Worm (Caenorhabditis elegans) whole organism, L1 larva: ENCODE results near the gene Y51B9A.8.

ENCODE experiments used
- C34B4.2 ChIP-seq: sonication (generic microtip); optimal IDR thresholded peaks from 2 replicates; lab custom pipeline; 2017; ENCODE audit warnings: mild to moderate bottlenecking, missing genetic modification characterization, missing compliant biosample characterization
- F16B12.6 ChIP-seq: fragments of 150-350 bp; optimal IDR thresholded peaks from 2 replicates; lab custom pipeline; 2014; ENCODE audit warnings: missing biosample characterization, missing genetic modification characterization
- aha-1 ChIP-seq: fragments of 150-350 bp; optimal IDR thresholded peaks from 2 replicates; lab custom pipeline; 2014; ENCODE audit warnings: missing biosample characterization, missing genetic modification characterization
- alr-1 ChIP-seq: fragments of 200-800 bp; sonication (Bioruptor generic); optimal IDR thresholded peaks from 2 replicates; lab custom pipeline; 2018; ENCODE audit warnings: borderline replicate concordance, mild to moderate bottlenecking, missing genetic modification characterization, missing compliant biosample characterization
- ceh-63 ChIP-seq: fragments of 200-800 bp; sonication (Bioruptor generic); optimal IDR thresholded peaks from 2 replicates; lab custom pipeline; 2018; ENCODE audit warnings: mild to moderate bottlenecking, missing genetic modification characterization, missing compliant biosample characterization
- ceh-8 ChIP-seq: fragments of 200-800 bp; sonication (Bioruptor generic); optimal IDR thresholded peaks from 2 replicates; lab custom pipeline; 2018; ENCODE audit warnings: mild to moderate bottlenecking, missing genetic modification characterization, moderate library complexity, missing compliant biosample characterization
- fkh-10 ChIP-seq: sonication (generic microtip); optimal IDR thresholded peaks from 2 replicates; lab custom pipeline; 2017; ENCODE audit warnings: missing biosample characterization, missing genetic modification reagents, missing genetic modification characterization
- nhr-11 ChIP-seq: fragments of 150-350 bp; optimal IDR thresholded peaks from 2 replicates; lab custom pipeline; 2014; ENCODE audit warnings: missing biosample characterization, missing genetic modification characterization
- nhr-19 ChIP-seq: fragments of 200-800 bp; sonication (Bioruptor generic); conservative IDR thresholded peaks from 2 replicates; pipeline ENCODE4 v1.3.6; 2022; ENCODE audit warnings: missing genetic modification characterization, missing compliant biosample characterization
- nhr-20 ChIP-seq: sonication (generic microtip); optimal IDR thresholded peaks from 2 replicates; lab custom pipeline; 2016; ENCODE audit warnings: mild to moderate bottlenecking, missing genetic modification characterization, missing compliant biosample characterization
- nhr-90 ChIP-seq: sonication (generic microtip); optimal IDR thresholded peaks from 2 replicates; lab custom pipeline; 2016; ENCODE audit warnings: mild to moderate bottlenecking, missing genetic modification characterization, missing compliant biosample characterization; ENCODE audit not compliant: poor library complexity
- pqm-1 ChIP-seq: sonication (generic microtip); optimal IDR thresholded peaks from 3 replicates; lab custom pipeline; 2017; ENCODE audit warnings: missing biosample characterization, missing genetic modification characterization
- snpc-4 ChIP-seq: fragments of 150-350 bp; optimal IDR thresholded peaks from 2 replicates; lab custom pipeline; 2014; ENCODE audit warnings: missing biosample characterization, missing genetic modification characterization
- unc-62 ChIP-seq: fragments of 150-350 bp; optimal IDR thresholded peaks from 2 replicates; lab custom pipeline; 2014; ENCODE audit warnings: missing biosample characterization, missing genetic modification reagents, missing genetic modification characterization

Gene Y51B9A.8

ce11 chrII:9445368-9445767, 46.7 kb downstream of the Y51B9A.8 start, which contains the start of gene R09D1.13:
Gene R09D1.13, minus strand, starts transcription at chrII:9445468.
- no peak for TF ChIP-seq F16B12.6
- TF ChIP-seq fkh-10 (GFP tag; lab: Kevin White, UChicago), result no peak
- no peak for TF ChIP-seq aha-1
- no peak for TF ChIP-seq ceh-8 (GFP tag; lab: Kevin White, UChicago)
- no peak for TF ChIP-seq snpc-4
- no peak for TF ChIP-seq alr-1 (tag; lab: Kevin White, UChicago)
- no peak for TF ChIP-seq nhr-90 (tag; lab: Kevin White, UChicago)
- no peak for TF ChIP-seq unc-62 (GFP tag; lab: Kevin White, UChicago)
- TF ChIP-seq nhr-19 (GFP tag; lab: Robert Waterston, UW), result no peak
- no peak for TF ChIP-seq ceh-63 (GFP tag; lab: Kevin White, UChicago)

- TF ChIP-seq nhr-20 (tag; lab: Kevin White, UChicago), result peak; percentile 12
- TF ChIP-seq pqm-1 (tag; lab: Kevin White, UChicago), result no peak
- no peak for TF ChIP-seq C34B4.2 (tag; lab: Kevin White, UChicago)
- no peak for TF ChIP-seq nhr-90 (tag; lab: Kevin White, UChicago)
- no peak for TF ChIP-seq nhr-19 (GFP tag; lab: Robert Waterston, UW)
- no peak for TF ChIP-seq nhr-11
- no peak for TF ChIP-seq fkh-10 (GFP tag; lab: Kevin White, UChicago)
These were observed 49.3 kb downstream of the Y51B9A.8 start, which contains the start of gene chil-18 for ce11 chrII:9447965-9448364. Gene chil-18, plus strand, starts transcription at chrII:9448265.
